Fruit fly (Drosophila melanogaster) whole organism, prepupa: ENCODE results near the gene dlt.

Experiments
- Blimp-1 ChIP-seq: fragments of 200-800 bp; sonication (Bioruptor generic); optimal IDR thresholded peaks from 3 replicates; lab custom pipeline; 2017; ENCODE audit warnings: missing biosample characterization, missing genetic modification characterization, mild to moderate bottlenecking, moderate library complexity, missing genetic modification reagents
- CG10631 ChIP-seq: fragments of 200-800 bp; sonication (Bioruptor generic); optimal IDR thresholded peaks from 2 replicates; lab custom pipeline; 2016; ENCODE audit warnings: missing biosample characterization, missing genetic modification characterization
- CG10669 ChIP-seq: fragments of 200-800 bp; sonication (Bioruptor generic); optimal IDR thresholded peaks from 3 replicates; lab custom pipeline; 2018; ENCODE audit warnings: missing biosample characterization, mild to moderate bottlenecking, missing genetic modification characterization, moderate library complexity
- CG11294 ChIP-seq: fragments of 200-800 bp; sonication (Bioruptor generic); IDR thresholded peaks from 2 replicates; pipeline ENCODE4 v1.3.6; 2022; ENCODE audit warnings: missing biosample characterization, missing genetic modification characterization
- CG11762 ChIP-seq: fragments of 200-800 bp; sonication (Bioruptor generic); optimal IDR thresholded peaks from 3 replicates; lab custom pipeline; 2016; ENCODE audit warnings: missing biosample characterization, missing genetic modification characterization; ENCODE audit not compliant: insufficient read depth
- CG11902 ChIP-seq: fragments of 200-800 bp; sonication (Bioruptor generic); optimal IDR thresholded peaks from 3 replicates; lab custom pipeline; 2016; ENCODE audit warnings: missing biosample characterization, missing genetic modification characterization
- CG15336 ChIP-seq: fragments of 200-800 bp; sonication (Bioruptor generic); IDR thresholded peaks from 2 replicates; pipeline ENCODE4 v1.3.6; 2022; ENCODE audit warnings: missing biosample characterization, missing genetic modification characterization
- CG16779 ChIP-seq: fragments of 200-800 bp; sonication (Bioruptor generic); optimal IDR thresholded peaks from 3 replicates; lab custom pipeline; 2017; ENCODE audit warnings: missing biosample characterization, mild to moderate bottlenecking, missing genetic modification characterization
- CG3032 ChIP-seq: fragments of 200-800 bp; optimal IDR thresholded peaks from 2 replicates; lab custom pipeline; 2019; ENCODE audit warnings: missing biosample characterization, mild to moderate bottlenecking, missing genetic modification characterization, moderate library complexity
- CG31627 ChIP-seq: fragments of 200-800 bp; sonication (Bioruptor generic); optimal IDR thresholded peaks from 3 replicates; lab custom pipeline; 2016; ENCODE audit warnings: missing biosample characterization, missing genetic modification characterization
- CG32006 ChIP-seq: fragments of 200-800 bp; sonication (Bioruptor generic); optimal IDR thresholded peaks from 3 replicates; lab custom pipeline; 2017; ENCODE audit warnings: missing biosample characterization, mild to moderate bottlenecking, missing genetic modification characterization
- CG34406 ChIP-seq: fragments of 200-800 bp; sonication (Bioruptor generic); optimal IDR thresholded peaks from 3 replicates; lab custom pipeline; 2016; ENCODE audit warnings: missing biosample characterization, missing genetic modification characterization
- CG3919 ChIP-seq: fragments of 200-800 bp; sonication (Bioruptor generic); optimal IDR thresholded peaks from 3 replicates; lab custom pipeline; 2016; ENCODE audit warnings: missing biosample characterization, missing genetic modification characterization
- CG4318 ChIP-seq: fragments of 200-800 bp; sonication (Bioruptor generic); optimal IDR thresholded peaks from 3 replicates; lab custom pipeline; 2017; ENCODE audit warnings: missing biosample characterization, mild to moderate bottlenecking, missing genetic modification characterization
- CG6808 ChIP-seq: fragments of 200-800 bp; sonication (Bioruptor generic); optimal IDR thresholded peaks from 3 replicates; lab custom pipeline; 2017; ENCODE audit warnings: missing biosample characterization, missing genetic modification characterization, mild to moderate bottlenecking, moderate library complexity, missing genetic modification reagents
- CG6854 ChIP-seq: fragments of 200-800 bp; sonication (Bioruptor generic); optimal IDR thresholded peaks from 2 replicates; lab custom pipeline; 2017; ENCODE audit warnings: missing biosample characterization, mild to moderate bottlenecking, missing genetic modification characterization
- CG8119 ChIP-seq: fragments of 200-800 bp; sonication (Bioruptor generic); IDR thresholded peaks from 3 replicates; pipeline ENCODE4 v1.3.6; 2022; ENCODE audit warnings: missing biosample characterization, missing genetic modification characterization
- CG8319 ChIP-seq: fragments of 200-800 bp; sonication (Bioruptor generic); optimal IDR thresholded peaks from 3 replicates; lab custom pipeline; 2016; ENCODE audit warnings: missing biosample characterization, missing genetic modification characterization
- CG8632 ChIP-seq: fragments of 200-800 bp; sonication (Bioruptor generic); optimal IDR thresholded peaks from 3 replicates; lab custom pipeline; 2016; ENCODE audit warnings: missing biosample characterization, missing genetic modification characterization
- CG9139 ChIP-seq: fragments of 200-800 bp; sonication (Bioruptor generic); optimal IDR thresholded peaks from 3 replicates; lab custom pipeline; 2017; ENCODE audit warnings: missing biosample characterization, mild to moderate bottlenecking, missing genetic modification characterization
- Eip75B ChIP-seq: fragments of 200-800 bp; sonication (Bioruptor generic); optimal IDR thresholded peaks from 3 replicates; lab custom pipeline; 2016; ENCODE audit warnings: missing biosample characterization, missing genetic modification characterization
- Eip78C ChIP-seq: fragments of 200-800 bp; sonication (Bioruptor generic); peaks from one replicate; lab custom pipeline; 2016; ENCODE audit warnings: missing biosample characterization, missing genetic modification characterization
- Eip93F ChIP-seq: fragments of 200-800 bp; sonication (Bioruptor generic); optimal IDR thresholded peaks from 2 replicates; lab custom pipeline; 2016; ENCODE audit warnings: missing biosample characterization, mild to moderate bottlenecking, missing genetic modification characterization
- Gug ChIP-seq: fragments of 200-800 bp; sonication (Bioruptor generic); IDR thresholded peaks from 2 replicates; pipeline ENCODE4 v1.3.6; 2022; ENCODE audit warnings: missing biosample characterization, missing genetic modification characterization
- Hr39 ChIP-seq: fragments of 200-800 bp; sonication (Bioruptor generic); optimal IDR thresholded peaks from 2 replicates; lab custom pipeline; 2016; ENCODE audit warnings: missing biosample characterization, missing genetic modification characterization
- Hr4 ChIP-seq: fragments of 200-800 bp; sonication (Bioruptor generic); optimal IDR thresholded peaks from 3 replicates; lab custom pipeline; 2016; ENCODE audit warnings: missing biosample characterization, missing genetic modification characterization
- Lpt ChIP-seq: fragments of 200-800 bp; sonication (Bioruptor generic); optimal IDR thresholded peaks from 3 replicates; lab custom pipeline; 2016; ENCODE audit warnings: missing biosample characterization, missing genetic modification characterization
- Met ChIP-seq: fragments of 200-800 bp; sonication (Bioruptor generic); optimal IDR thresholded peaks from 3 replicates; lab custom pipeline; 2016; ENCODE audit warnings: missing biosample characterization, missing genetic modification characterization
- OdsH ChIP-seq: fragments of 200-800 bp; sonication (Bioruptor generic); optimal IDR thresholded peaks from 3 replicates; lab custom pipeline; 2016; ENCODE audit warnings: missing biosample characterization, missing genetic modification characterization
- Smox ChIP-seq: fragments of 200-800 bp; sonication (Bioruptor generic); optimal IDR thresholded peaks from 3 replicates; lab custom pipeline; 2016; ENCODE audit warnings: missing biosample characterization, missing genetic modification characterization
- Sox102F ChIP-seq: fragments of 200-800 bp; sonication (Bioruptor generic); optimal IDR thresholded peaks from 2 replicates; lab custom pipeline; 2016; ENCODE audit warnings: missing biosample characterization, mild to moderate bottlenecking, missing genetic modification characterization
- Sox14 ChIP-seq: fragments of 200-800 bp; sonication (Bioruptor generic); optimal IDR thresholded peaks from 3 replicates; lab custom pipeline; 2016; ENCODE audit warnings: missing biosample characterization, missing genetic modification characterization
- Sox15 ChIP-seq: fragments of 200-800 bp; sonication (Bioruptor generic); optimal IDR thresholded peaks from 3 replicates; lab custom pipeline; 2016; ENCODE audit warnings: missing biosample characterization, missing genetic modification characterization
- achi ChIP-seq: fragments of 200-800 bp; sonication (Bioruptor generic); optimal IDR thresholded peaks from 3 replicates; lab custom pipeline; 2016; ENCODE audit warnings: missing biosample characterization, missing genetic modification characterization
- acj6 ChIP-seq: fragments of 200-800 bp; sonication (Bioruptor generic); optimal IDR thresholded peaks from 3 replicates; lab custom pipeline; 2016; ENCODE audit warnings: missing biosample characterization, missing genetic modification characterization
- cyc ChIP-seq: fragments of 200-800 bp; sonication (Bioruptor generic); optimal IDR thresholded peaks from 3 replicates; lab custom pipeline; 2016; ENCODE audit warnings: missing biosample characterization, missing genetic modification characterization
- dsx ChIP-seq: fragments of 200-800 bp; optimal IDR thresholded peaks from 3 replicates; lab custom pipeline; 2019; ENCODE audit warnings: missing biosample characterization, mild to moderate bottlenecking, missing genetic modification characterization, moderate library complexity; ENCODE audit not compliant: poor library complexity, severe bottlenecking
- eg ChIP-seq: fragments of 200-800 bp; sonication (Bioruptor generic); IDR thresholded peaks from 3 replicates; pipeline ENCODE4 v1.3.6; 2022; ENCODE audit warnings: missing biosample characterization, missing genetic modification characterization
- esn ChIP-seq: fragments of 200-800 bp; sonication (Bioruptor generic); optimal IDR thresholded peaks from 2 replicates; lab custom pipeline; 2016; ENCODE audit warnings: missing biosample characterization, mild to moderate bottlenecking, missing genetic modification characterization, moderate library complexity
- fd59A ChIP-seq: fragments of 200-800 bp; sonication (Bioruptor generic); optimal IDR thresholded peaks from 2 replicates; lab custom pipeline; 2017; ENCODE audit warnings: missing biosample characterization, mild to moderate bottlenecking, missing genetic modification characterization, missing genetic modification reagents
- fd85E ChIP-seq: fragments of 200-800 bp; sonication (Bioruptor generic); optimal IDR thresholded peaks from 3 replicates; lab custom pipeline; 2016; ENCODE audit warnings: missing biosample characterization, missing genetic modification characterization
- fkh ChIP-seq: fragments of 200-800 bp; sonication (Bioruptor generic); optimal IDR thresholded peaks from 3 replicates; lab custom pipeline; 2017; ENCODE audit warnings: missing biosample characterization, mild to moderate bottlenecking, missing genetic modification characterization, moderate library complexity
- lz ChIP-seq: fragments of 200-800 bp; sonication (Bioruptor generic); optimal IDR thresholded peaks from 3 replicates; lab custom pipeline; 2016; ENCODE audit warnings: missing biosample characterization, missing genetic modification characterization
- net ChIP-seq: fragments of 200-800 bp; sonication (Bioruptor generic); optimal IDR thresholded peaks from 3 replicates; lab custom pipeline; 2016; ENCODE audit warnings: missing biosample characterization, missing genetic modification characterization
- pdm3 ChIP-seq: fragments of 200-800 bp; sonication (Bioruptor generic); optimal IDR thresholded peaks from 3 replicates; lab custom pipeline; 2016; ENCODE audit warnings: missing biosample characterization, missing genetic modification characterization
- svp ChIP-seq: fragments of 200-800 bp; sonication (Bioruptor generic); peaks from one replicate; lab custom pipeline; 2016; ENCODE audit warnings: missing biosample characterization, missing genetic modification characterization
- topi ChIP-seq: fragments of 200-800 bp; sonication (Bioruptor generic); optimal IDR thresholded peaks from 3 replicates; lab custom pipeline; 2016; ENCODE audit warnings: missing biosample characterization, missing genetic modification characterization
- vri ChIP-seq: fragments of 200-800 bp; sonication (Bioruptor generic); optimal IDR thresholded peaks from 3 replicates; lab custom pipeline; 2016; ENCODE audit warnings: missing biosample characterization, mild to moderate bottlenecking, missing genetic modification characterization

The dlt gene

dm6 chr3L:1741107-1741506, 54.0 kb downstream of the dlt start (continued):
- TF ChIP-seq Gug (GFP tag; lab: Robert Waterston, UW), result no peak
- peak; percentile 5 for TF ChIP-seq Sox14
- TF ChIP-seq Sox102F (GFP tag; lab: Kevin White, UChicago), result peak; percentile 15
- no peak for TF ChIP-seq fkh (GFP tag; lab: Kevin White, UChicago)
- TF ChIP-seq svp, result no peak
- no peak for TF ChIP-seq CG8319 (GFP tag; lab: Kevin White, UChicago)
- no peak for TF ChIP-seq CG10669 (GFP tag; lab: Kevin White, UChicago)
- TF ChIP-seq Smox (GFP tag; lab: Kevin White, UChicago), result peak; percentile 35
- TF ChIP-seq fd85E, result no peak
- TF ChIP-seq cyc, result peak; percentile 25
- TF ChIP-seq CG11294 (GFP tag; lab: Robert Waterston, UW), result peak; percentile 45
- TF ChIP-seq Sox15, result peak; percentile 15
- peak; percentile 48 for TF ChIP-seq Hr39 (GFP tag; lab: Kevin White, UChicago)
- peak; percentile 7 for TF ChIP-seq achi (GFP tag; lab: Kevin White, UChicago)
- no peak for TF ChIP-seq CG3032
- TF ChIP-seq CG6854 (GFP tag; lab: Kevin White, UChicago), result no peak
- peak; percentile 38 for TF ChIP-seq OdsH (GFP tag; lab: Kevin White, UChicago)
- peak; percentile 48 for TF ChIP-seq Hr4
- no peak for TF ChIP-seq Eip93F
- peak; percentile 14 for TF ChIP-seq Eip75B (GFP tag; lab: Kevin White, UChicago)
- TF ChIP-seq Eip78C (GFP tag; lab: Kevin White, UChicago), result peak; percentile 65
- no peak for TF ChIP-seq dsx
- TF ChIP-seq CG11902 (GFP tag; lab: Kevin White, UChicago), result no peak
- peak; percentile 40 for TF ChIP-seq net (GFP tag; lab: Kevin White, UChicago)
- no peak for TF ChIP-seq CG16779

dm6 chr3L:1740129-1740975, 54.8 kb downstream of the dlt start:
- TF ChIP-seq CG31627 (GFP tag; lab: Kevin White, UChicago) (peak; percentile 79), topi (GFP tag; lab: Kevin White, UChicago) (peak; percentile 36), CG15336 (GFP tag; lab: Robert Waterston, UW) (peak; percentile 49; the same call in 1 of the 2 replicates), esn (GFP tag; lab: Kevin White, UChicago) (peak; percentile 74), fkh (GFP tag; lab: Kevin White, UChicago) (peak; percentile 14), fd59A (GFP tag; lab: Kevin White, UChicago) (peak; percentile 40), OdsH (GFP tag; lab: Kevin White, UChicago) (peak; percentile 69), CG3919 (GFP tag; lab: Kevin White, UChicago) (no peak), CG34406 (GFP tag; lab: Kevin White, UChicago) (peak; percentile 33), CG9139 (GFP tag; lab: Kevin White, UChicago) (no peak), CG32006 (peak; percentile 63), CG8119 (GFP tag; lab: Robert Waterston, UW) (peak; percentile 67), Blimp-1 (no peak), eg (GFP tag; lab: Robert Waterston, UW) (peak; percentile 78), CG10631 (GFP tag; lab: Kevin White, UChicago) (peak; percentile 21), CG3032 (peak; percentile 27), CG16779 (no peak), CG4318 (no peak), Met (GFP tag; lab: Kevin White, UChicago) (peak; percentile 65), acj6 (GFP tag; lab: Kevin White, UChicago) (peak; percentile 45), Hr4 (peak; percentile 64), CG8632 (GFP tag; lab: Kevin White, UChicago) (peak; percentile 46), net (GFP tag; lab: Kevin White, UChicago) (peak; percentile 53), Lpt (GFP tag; lab: Kevin White, UChicago) (peak; percentile 33), cyc (no peak), CG6808 (GFP tag; lab: Kevin White, UChicago) (no peak), CG6854 (GFP tag; lab: Kevin White, UChicago) (no peak), vri (GFP tag; lab: Kevin White, UChicago) (no peak), Eip93F (no peak), CG11762 (no peak), Eip75B (GFP tag; lab: Kevin White, UChicago) (peak; percentile 35), pdm3 (peak; percentile 63), Gug (GFP tag; lab: Robert Waterston, UW) (peak; percentile 50), achi (GFP tag; lab: Kevin White, UChicago) (no peak), lz (GFP tag; lab: Kevin White, UChicago) (peak; percentile 75), Sox102F (GFP tag; lab: Kevin White, UChicago) (peak; percentile 60)
